Worm (Caenorhabditis elegans): ENCODE data around the gene C05D11.1.

DNA sequence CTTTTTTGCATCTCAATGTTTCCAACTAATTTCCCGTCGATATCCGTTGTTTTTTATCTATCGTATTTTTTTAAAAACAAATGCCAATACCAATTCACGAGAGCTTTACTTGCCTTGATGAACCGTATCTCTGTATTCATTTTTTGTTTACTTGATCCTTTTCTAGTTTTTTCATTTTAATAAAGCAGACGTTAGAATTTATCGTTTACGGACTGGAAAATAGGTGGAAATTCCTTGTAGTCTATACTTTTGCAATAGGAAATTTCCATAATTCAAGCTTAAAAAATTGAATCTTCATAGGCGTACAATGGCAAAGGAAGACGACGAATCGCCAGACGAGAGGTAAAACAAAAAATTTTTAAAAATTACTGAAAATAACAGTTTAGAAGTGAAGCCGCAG is 23.4 kb downstream of the C05D11.1 start, which contains the start of gene algn-1:
- TF ChIP-seq zag-1 (tag; optimal IDR thresholded peaks at IDR 0.05) (no peak), ama-1 (optimal IDR thresholded peaks at IDR 0.05) (no peak), nhr-77 (tag; optimal IDR thresholded peaks at IDR 0.05) (no peak), nhr-11 (tag; optimal IDR thresholded peaks at IDR 0.05) (no peak), cey-2 (tag; optimal IDR thresholded peaks at IDR 0.05; ENCODE audit: borderline replicate concordance, insufficient read depth) (no peak), ceh-82 (tag; optimal IDR thresholded peaks at IDR 0.05) (no peak), F26F4.8 (GFP tag; conservative IDR thresholded peaks at IDR 0.05) (no peak), arid-1 (GFP tag; conservative IDR thresholded peaks at IDR 0.05) (no peak), Y75B8A.6 (GFP tag; IDR thresholded peaks at IDR 0.05) (no peak), lin-15B (tag; optimal IDR thresholded peaks at IDR 0.05) (no peak), ces-1 (GFP tag; optimal IDR thresholded peaks at IDR 0.05) (no peak), ceh-28 (tag; optimal IDR thresholded peaks at IDR 0.05) (no peak)

Measured in whole organism, L4 larva.